Worm (Caenorhabditis elegans): ENCODE measurements around the gene Y17G9B.2.
A peak's percentile ranks its signal among the peaks of the same experiment; 100 is the strongest.
"Not testable (repeated sequence)": the region's sequence is repeated elsewhere in the genome, so short reads cannot be mapped to it uniquely, and the experiment has no call there.

Y17G9B.2 gene

ce11 chrIV:4763844-4764243 lies at the start of gene Y17G9B.2:
Gene Y17G9B.2, plus strand, starts transcription at chrIV:4764144.
- TF ChIP-seq unc-62 (GFP tag; optimal IDR thresholded peaks at IDR 0.05): no peak

ce11 chrIV:4715785-4716184 lies 48.2 kb upstream of the Y17G9B.2 start, which contains the start of gene miro-1:
Gene miro-1, minus strand, starts transcription at chrIV:4715807.
- TF ChIP-seq unc-62 (GFP tag; optimal IDR thresholded peaks at IDR 0.05): not testable (repeated sequence)

- no peak for TF ChIP-seq unc-62 (GFP tag; optimal IDR thresholded peaks at IDR 0.05)
Measured at ce11 chrIV:4723687-4724086, 40.3 kb upstream of the Y17G9B.2 start.

ce11 chrIV:4724562-4724961 lies 39.4 kb upstream of the Y17G9B.2 start, which contains the start of gene K08F11.1:
Gene K08F11.1, plus strand, starts transcription at chrIV:4724862.
- TF ChIP-seq unc-62 (GFP tag; optimal IDR thresholded peaks at IDR 0.05): no peak

- no peak for TF ChIP-seq unc-62 (GFP tag; optimal IDR thresholded peaks at IDR 0.05)
Measured at ce11 chrIV:4737258-4737657, 26.7 kb upstream of the Y17G9B.2 start, which contains the start of gene fbxb-78. Gene fbxb-78, plus strand, starts transcription at chrIV:4737558.

- TF ChIP-seq unc-62 (GFP tag; optimal IDR thresholded peaks at IDR 0.05): no peak
Measured at ce11 chrIV:4742480-4742879, 21.5 kb upstream of the Y17G9B.2 start.

- no peak for TF ChIP-seq unc-62 (GFP tag; optimal IDR thresholded peaks at IDR 0.05)
Measured at ce11 chrIV:4744167-4744566, 19.8 kb upstream of the Y17G9B.2 start, which contains the start of gene hoe-1. Gene hoe-1, minus strand, starts transcription at chrIV:4744267.

- TF ChIP-seq unc-62 (GFP tag; optimal IDR thresholded peaks at IDR 0.05): no peak
Measured at ce11 chrIV:4745422-4745821, 18.5 kb upstream of the Y17G9B.2 start, which contains the start of gene timm-17B.1. Gene timm-17B.1, minus strand, starts transcription at chrIV:4745492.

- no peak for TF ChIP-seq unc-62 (GFP tag; optimal IDR thresholded peaks at IDR 0.05)
Measured at ce11 chrIV:4747553-4747952, 16.4 kb upstream of the Y17G9B.2 start, which contains the start of gene tctn-1. Gene tctn-1, minus strand, starts transcription at chrIV:4747832.

ce11 chrIV:4748408-4749105 lies 15.4 kb upstream of the Y17G9B.2 start, which contains the start of gene cyc-2.1:
Gene cyc-2.1, minus strand, starts transcription at chrIV:4749012.
- no peak for TF ChIP-seq unc-62 (GFP tag; optimal IDR thresholded peaks at IDR 0.05)

- TF ChIP-seq unc-62 (GFP tag; optimal IDR thresholded peaks at IDR 0.05): no peak
Measured at ce11 chrIV:4749155-4749554, 14.8 kb upstream of the Y17G9B.2 start.

- TF ChIP-seq unc-62 (GFP tag; optimal IDR thresholded peaks at IDR 0.05): peak; percentile 61
Measured at ce11 chrIV:4749728-4750278, 14.1 kb upstream of the Y17G9B.2 start, which contains the start of the genes rpl-20 and Y17G9B.5. Gene rpl-20, minus strand, starts transcription at chrIV:4749778. Gene Y17G9B.5, plus strand, starts transcription at chrIV:4750240.

ce11 chrIV:4751814-4752213 lies 12.1 kb upstream of the Y17G9B.2 start, which contains the start of gene Y17G9B.4:
Gene Y17G9B.4, plus strand, starts transcription at chrIV:4752119.
- TF ChIP-seq unc-62 (GFP tag; optimal IDR thresholded peaks at IDR 0.05): no peak

- no peak for TF ChIP-seq unc-62 (GFP tag; optimal IDR thresholded peaks at IDR 0.05)
Measured at ce11 chrIV:4755929-4756655, 7.9 kb upstream of the Y17G9B.2 start, which contains the start of the genes fbxb-77 and Y17G9B.11. Gene fbxb-77, minus strand, starts transcription at chrIV:4756157. Gene Y17G9B.11, plus strand, starts transcription at chrIV:4756605.

- no peak for TF ChIP-seq unc-62 (GFP tag; optimal IDR thresholded peaks at IDR 0.05)
Measured at ce11 chrIV:4758659-4759058, 5.3 kb upstream of the Y17G9B.2 start, which contains the start of gene Y17G9B.8. Gene Y17G9B.8, minus strand, starts transcription at chrIV:4758840.

Data from whole organism, dauer.